Fruit fly (Drosophila melanogaster): Measurements from ENCODE around the gene CecA2.

The CecA2 gene

DNA sequence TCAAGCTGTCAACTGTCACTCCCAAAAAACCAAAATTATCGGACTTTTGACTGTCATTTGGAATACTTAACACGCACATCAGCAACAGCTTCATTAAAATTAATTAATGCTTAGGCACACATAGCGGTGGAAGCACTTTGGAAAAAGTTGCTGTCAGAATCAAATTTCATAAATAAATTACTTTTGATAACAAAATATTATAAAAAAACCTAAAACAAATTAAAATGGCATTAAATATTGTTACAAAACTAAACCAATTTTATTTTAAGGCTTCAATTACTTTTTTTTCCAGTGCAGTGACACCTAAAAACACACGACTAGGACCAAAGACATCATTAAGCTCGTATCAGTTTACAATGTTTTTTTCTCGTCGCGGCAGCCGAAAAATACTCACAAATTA is 44.3 kb downstream of the CecA2 start (continued):
- TF ChIP-seq CG14441 (GFP tag; IDR thresholded peaks at IDR 0.05): no peak
- TF ChIP-seq CG10147 (GFP tag; optimal IDR thresholded peaks at IDR 0.05): no peak
- no peak for TF ChIP-seq CG9437 (GFP tag; optimal IDR thresholded peaks at IDR 0.05)
- no peak for TF ChIP-seq stc (GFP tag; IDR thresholded peaks at IDR 0.05)
- TF ChIP-seq CG8089 (GFP tag; optimal IDR thresholded peaks at IDR 0.05): no peak
- no peak for TF ChIP-seq CG10366 (GFP tag; IDR thresholded peaks at IDR 0.05)
- 0 out of 2 replicates have a peak, but pooled peaks have one; percentile 23 for TF ChIP-seq Xrp1 (GFP tag; IDR thresholded peaks at IDR 0.05)
- TF ChIP-seq CG6175 (GFP tag; IDR thresholded peaks at IDR 0.05): no peak
- no peak for TF ChIP-seq CG8924 (tag; optimal IDR thresholded peaks at IDR 0.05)
- TF ChIP-seq CG7963 (GFP tag; IDR thresholded peaks at IDR 0.05; ENCODE audit: partially characterized antibody): no peak
- no peak for TF ChIP-seq tin (GFP tag; optimal IDR thresholded peaks at IDR 0.05)
- TF ChIP-seq D (optimal IDR thresholded peaks at IDR 0.05): no peak
- TF ChIP-seq D (GFP tag; optimal IDR thresholded peaks at IDR 0.05): no peak
- no peak for TF ChIP-seq CG12744 (GFP tag; optimal IDR thresholded peaks at IDR 0.05)
- TF ChIP-seq az2 (GFP tag; optimal IDR thresholded peaks at IDR 0.05): no peak
- TF ChIP-seq CG17361 (GFP tag; IDR thresholded peaks at IDR 0.05): 0 out of 3 replicates have a peak, but pooled peaks have one; percentile 19
- TF ChIP-seq dysf (GFP tag; IDR thresholded peaks at IDR 0.05): 0 out of 3 replicates have a peak, but pooled peaks have one; percentile 5
- TF ChIP-seq CG11695 (GFP tag; IDR thresholded peaks at IDR 0.05): no peak
- 0 out of 2 replicates have a peak, but pooled peaks have one; percentile 21 for TF ChIP-seq CG32772 (GFP tag; IDR thresholded peaks at IDR 0.05)
- no peak for TF ChIP-seq tll (GFP tag; optimal IDR thresholded peaks at IDR 0.05)
- TF ChIP-seq Side (GFP tag; optimal IDR thresholded peaks at IDR 0.05): no peak
- no peak for TF ChIP-seq BEAF-32 (GFP tag; optimal IDR thresholded peaks at IDR 0.05)
- TF ChIP-seq CG11504 (tag; optimal IDR thresholded peaks at IDR 0.05): peak; percentile 16
- TF ChIP-seq lbe (GFP tag; optimal IDR thresholded peaks at IDR 0.05): peak; percentile 7

DNA sequence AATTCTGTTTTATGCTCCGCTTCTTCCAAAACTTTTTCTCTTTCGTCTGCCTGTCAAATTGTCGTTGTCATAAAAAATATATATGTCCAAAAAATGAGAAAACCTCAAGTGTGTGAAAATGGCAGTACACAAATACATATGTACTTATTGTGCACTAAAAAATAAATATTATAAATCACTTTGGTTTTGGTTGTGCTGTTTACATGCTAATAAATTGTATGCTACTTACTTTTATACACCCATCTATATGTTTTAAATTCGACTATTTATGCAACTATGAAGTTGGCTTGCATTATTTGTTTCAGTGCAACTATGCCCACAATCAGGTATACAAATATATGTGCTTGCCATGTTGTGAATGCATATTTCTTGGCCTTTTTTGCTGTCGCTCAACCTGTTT is 45.6 kb downstream of the CecA2 start:
- TF ChIP-seq CG31441 (GFP tag; IDR thresholded peaks at IDR 0.05) (0 out of 2 replicates have a peak, but pooled peaks have one; percentile 24), Drgx (GFP tag; IDR thresholded peaks at IDR 0.05) (peak; percentile 28; the same call in 1 of the 2 replicates), CG1603 (tag; optimal IDR thresholded peaks at IDR 0.05) (peak; percentile 13), grau (tag; optimal IDR thresholded peaks at IDR 0.05) (no peak), gem (tag; optimal IDR thresholded peaks at IDR 0.05) (peak; percentile 30), bsh (GFP tag; optimal IDR thresholded peaks at IDR 0.05) (peak in 1 of 2 experiments; percentile 20), CG10979 (tag; optimal IDR thresholded peaks at IDR 0.05) (no peak), Xrp1 (GFP tag; IDR thresholded peaks at IDR 0.05) (peak; percentile 24; the same call in 1 of the 2 replicates), stc (GFP tag; IDR thresholded peaks at IDR 0.05) (no peak), Med (GFP tag) (peak; percentile 34), sens (GFP tag) (peak; percentile 42), lbe (GFP tag; optimal IDR thresholded peaks at IDR 0.05) (peak; percentile 93), Chrac-16 (GFP tag; optimal IDR thresholded peaks at IDR 0.05) (no peak), Blimp-1 (GFP tag; optimal IDR thresholded peaks at IDR 0.05) (peak; percentile 6), ase (GFP tag; IDR thresholded peaks at IDR 0.05) (no peak), corto (GFP tag; optimal IDR thresholded peaks at IDR 0.05) (peak; percentile 62), dmrt99B (tag; optimal IDR thresholded peaks at IDR 0.05) (peak; percentile 9), CG31365 (tag; optimal IDR thresholded peaks at IDR 0.05) (no peak), nom (GFP tag; optimal IDR thresholded peaks at IDR 0.05) (peak; percentile 40), ap (GFP tag; IDR thresholded peaks at IDR 0.05) (0 out of 2 replicates have a peak, but pooled peaks have one; percentile 4), Sox102F (GFP tag; optimal IDR thresholded peaks at IDR 0.05) (peak; percentile 28)

All from whole organism, embryonic.